Fruit fly (Drosophila melanogaster): ENCODE measurements around the gene CG34428.

The CG34428 gene

dm6 chr3L:13068293-13068692 lies 6.7 kb downstream of the CG34428 start (continued):
- no peak for TF ChIP-seq gce (GFP tag; IDR thresholded peaks at IDR 0.05)
- TF ChIP-seq Dad (GFP tag; optimal IDR thresholded peaks at IDR 0.05) = no peak
- no peak for TF ChIP-seq CG16813 (GFP tag; IDR thresholded peaks at IDR 0.05; ENCODE audit: partially characterized antibody)
- no peak for TF ChIP-seq MBD-R2 (GFP tag; IDR thresholded peaks at IDR 0.05)
- TF ChIP-seq Sox102F (GFP tag; optimal IDR thresholded peaks at IDR 0.05) = no peak
- no peak for TF ChIP-seq btn (GFP tag; optimal IDR thresholded peaks at IDR 0.05)
- no peak for TF ChIP-seq vfl (GFP tag; optimal IDR thresholded peaks at IDR 0.05)
- TF ChIP-seq CG11093 (GFP tag; IDR thresholded peaks at IDR 0.05) = no peak
- TF ChIP-seq ewg (GFP tag; optimal IDR thresholded peaks at IDR 0.05) = no peak
- TF ChIP-seq CG13775 (GFP tag; optimal IDR thresholded peaks at IDR 0.05) = peak; percentile 46
- TF ChIP-seq zfh2 (GFP tag; optimal IDR thresholded peaks at IDR 0.05) = no peak

- TF ChIP-seq Optix (GFP tag; IDR thresholded peaks at IDR 0.05) (no peak), CG15514 (GFP tag; optimal IDR thresholded peaks at IDR 0.05) (no peak), CG18764 (GFP tag; optimal IDR thresholded peaks at IDR 0.05) (no peak), CG17829 (tag; optimal IDR thresholded peaks at IDR 0.05) (no peak), CG11695 (GFP tag; IDR thresholded peaks at IDR 0.05) (no peak), zen (tag; optimal IDR thresholded peaks at IDR 0.05) (peak; percentile 68), CG7271 (tag; optimal IDR thresholded peaks at IDR 0.05) (no peak), Taf1 (GFP tag; IDR thresholded peaks at IDR 0.05) (no peak), kni (GFP tag; optimal IDR thresholded peaks at IDR 0.05) (peak; percentile 79), pan (optimal IDR thresholded peaks at IDR 0.05) (no peak), pan (GFP tag; optimal IDR thresholded peaks at IDR 0.05 in 1 of 2, IDR thresholded peaks at IDR 0.05 in 1 of 2) (no peak), Lhr (GFP tag; optimal IDR thresholded peaks at IDR 0.05) (no peak), croc (GFP tag; conservative IDR thresholded peaks at IDR 0.05) (no peak), CG4820 (GFP tag; optimal IDR thresholded peaks at IDR 0.05) (no peak), ac (GFP tag; optimal IDR thresholded peaks at IDR 0.05) (peak; percentile 75), Dp (GFP tag; optimal IDR thresholded peaks at IDR 0.05) (no peak), CG10366 (GFP tag; IDR thresholded peaks at IDR 0.05) (no peak), insv (GFP tag; optimal IDR thresholded peaks at IDR 0.05) (no peak), exex (tag; optimal IDR thresholded peaks at IDR 0.05) (no peak), CG9727 (GFP tag; optimal IDR thresholded peaks at IDR 0.05) (no peak), ken (GFP tag; IDR thresholded peaks at IDR 0.05) (0 out of 3 replicates have a peak, but pooled peaks have one; percentile 8), HLH54F (GFP tag; optimal IDR thresholded peaks at IDR 0.05) (no peak), hbn (GFP tag; IDR thresholded peaks at IDR 0.05; ENCODE audit: partially characterized antibody) (no peak), CG7987 (GFP tag; optimal IDR thresholded peaks at IDR 0.05) (no peak), sqz (GFP tag; optimal IDR thresholded peaks at IDR 0.05) (peak; percentile 31), bab2 (GFP tag; optimal IDR thresholded peaks at IDR 0.05) (no peak), Sox102F (GFP tag; optimal IDR thresholded peaks at IDR 0.05) (no peak), CG15696 (tag; optimal IDR thresholded peaks at IDR 0.05) (no peak), chm (GFP tag; IDR thresholded peaks at IDR 0.05) (no peak), z (GFP tag; IDR thresholded peaks at IDR 0.05) (no peak), Asciz (GFP tag; optimal IDR thresholded peaks at IDR 0.05) (no peak), CG4854 (GFP tag; optimal IDR thresholded peaks at IDR 0.05) (no peak), scrt (GFP tag; optimal IDR thresholded peaks at IDR 0.05) (no peak), CrebB (tag; optimal IDR thresholded peaks at IDR 0.05) (no peak), Poxn (GFP tag; IDR thresholded peaks at IDR 0.05) (no peak), CG2199 (GFP tag; IDR thresholded peaks at IDR 0.05) (peak; percentile 78; the same call in 1 of the 3 replicates), CG17186 (GFP tag; optimal IDR thresholded peaks at IDR 0.05) (no peak), Hmx (GFP tag; optimal IDR thresholded peaks at IDR 0.05) (no peak), jigr1 (GFP tag; IDR thresholded peaks at IDR 0.05) (no peak), CG2678 (tag; optimal IDR thresholded peaks at IDR 0.05) (no peak)
These were observed 12.6 kb downstream of the CG34428 start for dm6 chr3L:13074084-13074624.

All from whole organism, embryonic.